Worm (Caenorhabditis elegans): ENCODE results near the gene fbxb-58.

The fbxb-58 gene

ce11 chrX:1612948-1613347 is 15.0 kb upstream of the fbxb-58 start:
- TF ChIP-seq ceh-91 (GFP tag; IDR thresholded peaks at IDR 0.05) (no peak), tlf-1 (GFP tag; optimal IDR thresholded peaks at IDR 0.05) (no peak), rcor-1 (GFP tag; IDR thresholded peaks at IDR 0.05) (no peak), hmg-20 (GFP tag; IDR thresholded peaks at IDR 0.05) (no peak), pha-4 (tag; optimal IDR thresholded peaks at IDR 0.05) (no peak), nhr-120 (GFP tag; IDR thresholded peaks at IDR 0.05) (no peak), lsy-27 (tag; optimal IDR thresholded peaks at IDR 0.05; ENCODE audit: borderline replicate concordance, insufficient read depth) (no peak), him-1 (tag; optimal IDR thresholded peaks at IDR 0.05) (no peak), zfh-2 (GFP tag; conservative IDR thresholded peaks at IDR 0.05) (no peak), sptf-2 (GFP tag; optimal IDR thresholded peaks at IDR 0.05) (no peak), B0035.1 (tag; optimal IDR thresholded peaks at IDR 0.05) (no peak), lin-26 (GFP tag; IDR thresholded peaks at IDR 0.05) (no peak), die-1 (tag; optimal IDR thresholded peaks at IDR 0.05) (no peak), F57C9.4 (tag; optimal IDR thresholded peaks at IDR 0.05) (no peak), athp-1 (tag; optimal IDR thresholded peaks at IDR 0.05) (no peak), aptf-2 (GFP tag; conservative IDR thresholded peaks at IDR 0.05) (no peak), C17E4.6 (GFP tag; IDR thresholded peaks at IDR 0.05) (no peak), ztf-18 (tag; optimal IDR thresholded peaks at IDR 0.05) (no peak)

ce11 chrX:1613860-1614259 is 14.1 kb upstream of the fbxb-58 start:
- no peak for TF ChIP-seq bed-2 (GFP tag; IDR thresholded peaks at IDR 0.05)
- TF ChIP-seq egrh-3 (GFP tag; IDR thresholded peaks at IDR 0.05) = peak; percentile 9; the same call in 1 of the 2 replicates
- peak; percentile 64 for TF ChIP-seq zfh-2 (GFP tag; conservative IDR thresholded peaks at IDR 0.05)

DNA sequence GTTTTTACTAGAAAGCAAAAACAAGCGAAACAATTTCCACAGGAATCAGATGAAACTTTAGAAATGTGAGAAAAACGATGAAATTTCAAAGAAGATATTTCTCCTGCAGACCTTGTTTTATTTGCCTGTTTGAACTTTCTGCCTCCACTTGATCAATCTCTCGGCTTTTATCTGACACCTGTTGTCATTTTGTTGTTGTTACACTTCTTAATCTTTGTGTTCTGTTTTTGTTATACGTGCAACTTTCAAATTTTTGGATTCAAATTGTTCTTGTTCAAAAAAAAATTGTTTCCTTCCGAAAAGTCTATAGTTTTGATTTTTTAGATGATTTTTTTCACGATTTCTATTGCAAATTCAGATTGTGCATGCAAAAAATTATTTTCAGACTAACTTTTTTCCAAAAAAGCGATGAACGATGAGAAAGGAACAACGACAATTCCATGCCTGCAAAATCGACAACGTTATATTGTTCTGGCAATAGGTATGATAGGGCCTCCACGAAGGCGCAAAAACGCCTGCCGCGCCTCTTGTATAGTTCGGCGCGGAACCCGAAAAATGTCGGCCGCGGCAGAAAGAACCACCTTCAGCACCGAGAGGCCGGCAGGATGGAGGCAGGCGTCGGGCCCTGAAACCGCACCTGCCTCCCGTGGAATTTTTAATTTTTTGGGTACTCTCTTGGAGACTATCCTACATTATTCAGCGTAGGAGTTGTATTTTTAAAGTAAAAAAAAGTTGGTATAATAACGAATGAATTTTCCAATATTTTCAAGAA is 7.1 kb upstream of the fbxb-58 start, which contains the start of gene H11E01.2:
Gene H11E01.2 (plus strand): TSS at position 380 of the 772 bp plus-strand sequence.
- TF ChIP-seq nhr-90 (tag; optimal IDR thresholded peaks at IDR 0.05) (no peak), madf-6 (GFP tag; IDR thresholded peaks at IDR 0.05) (no peak), snpc-4 (GFP tag; optimal IDR thresholded peaks at IDR 0.05) (no peak), snpc-4 (tag; optimal IDR thresholded peaks at IDR 0.05) (no peak), lsl-1 (GFP tag; optimal IDR thresholded peaks at IDR 0.05) (no peak), ztf-3 (GFP tag; optimal IDR thresholded peaks at IDR 0.05) (no peak), egrh-3 (GFP tag; IDR thresholded peaks at IDR 0.05) (peak; percentile 47; the same call in 1 of the 2 replicates), nhr-27 (tag; optimal IDR thresholded peaks at IDR 0.05) (no peak), zfh-2 (GFP tag; conservative IDR thresholded peaks at IDR 0.05) (peak; percentile 78), aptf-3 (GFP tag; IDR thresholded peaks at IDR 0.05) (no peak)

DNA sequence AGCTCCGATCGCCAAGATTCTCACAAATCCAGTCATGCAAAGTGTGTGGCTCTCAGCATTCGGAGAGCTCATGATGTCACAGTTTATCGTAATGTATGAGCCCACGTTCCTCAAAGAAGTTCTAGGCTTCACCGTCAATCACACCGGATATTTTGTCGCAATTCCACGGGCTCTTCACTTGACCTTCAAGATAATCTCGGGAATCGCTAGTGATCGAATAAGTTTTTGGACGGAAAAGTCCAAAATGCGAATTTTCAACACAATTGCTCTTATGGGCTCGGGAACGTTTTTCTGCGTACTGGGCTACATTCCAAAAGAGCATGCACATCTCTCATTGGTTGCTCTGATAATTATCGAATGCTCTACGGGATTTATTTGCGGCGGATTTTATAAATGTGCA is 4.9 kb upstream of the fbxb-58 start:
- TF ChIP-seq K11D2.4 (GFP tag; IDR thresholded peaks at IDR 0.05) = no peak

- TF ChIP-seq nhr-90 (tag; optimal IDR thresholded peaks at IDR 0.05) (peak; percentile 93), D2030.7 (GFP tag; IDR thresholded peaks at IDR 0.05) (no peak), ets-4 (GFP tag; optimal IDR thresholded peaks at IDR 0.05) (peak; percentile 53), bed-1 (GFP tag; IDR thresholded peaks at IDR 0.05) (no peak), T07F8.4 (tag; optimal IDR thresholded peaks at IDR 0.05) (peak; percentile 89), B0336.3 (GFP tag; IDR thresholded peaks at IDR 0.05) (peak; percentile 99), K12H6.12 (tag; optimal IDR thresholded peaks at IDR 0.05) (peak; percentile 96), dpff-1 (tag; optimal IDR thresholded peaks at IDR 0.05) (no peak), repo-1 (tag; optimal IDR thresholded peaks at IDR 0.05) (peak; percentile 98), ztf-18 (tag; optimal IDR thresholded peaks at IDR 0.05) (peak; percentile 69), nfya-1 (tag; optimal IDR thresholded peaks at IDR 0.05; ENCODE audit: borderline replicate concordance, insufficient read depth) (no peak), nhr-179 (tag; optimal IDR thresholded peaks at IDR 0.05) (peak; percentile 47), attf-5 (GFP tag; optimal IDR thresholded peaks at IDR 0.05) (peak; percentile 53), hlh-26 (GFP tag; conservative IDR thresholded peaks at IDR 0.05) (no peak), snpc-1.3 (tag; optimal IDR thresholded peaks at IDR 0.05; ENCODE audit: insufficient read depth) (peak; percentile 56)
Measured at ce11 chrX:1627013-1627412, 924 bp upstream of the fbxb-58 start.

Measured in whole organism, young adult.